Worm (Caenorhabditis elegans): ENCODE data around the gene K08B5.1.
A peak's percentile ranks its signal among the peaks of the same experiment; 100 is the strongest.
"Not testable (repeated sequence)": the region's sequence is repeated elsewhere in the genome, so short reads cannot be mapped to it uniquely, and the experiment has no call there.

Gene K08B5.1

ce11 chrX:16558117-16558516 is at the start of gene K08B5.1:
Gene K08B5.1 (plus strand): TSS chrX:16558434.
- no peak for TF ChIP-seq ztf-29 (GFP tag; IDR thresholded peaks at IDR 0.05)
- no peak for TF ChIP-seq klf-2 (GFP tag; conservative IDR thresholded peaks at IDR 0.05)
- TF ChIP-seq ztf-23 (GFP tag; IDR thresholded peaks at IDR 0.05): no peak
- no peak for TF ChIP-seq T22C8.4 (GFP tag; IDR thresholded peaks at IDR 0.05)
- TF ChIP-seq med-1 (GFP tag; optimal IDR thresholded peaks at IDR 0.05; ENCODE audit: insufficient read depth): no peak
- TF ChIP-seq cog-1 (tag; optimal IDR thresholded peaks at IDR 0.05): no peak
- TF ChIP-seq flt-1 (GFP tag; IDR thresholded peaks at IDR 0.05): no peak
- no peak for TF ChIP-seq ref-1 (GFP tag; conservative IDR thresholded peaks at IDR 0.05)
- TF ChIP-seq tab-1 (GFP tag; IDR thresholded peaks at IDR 0.05): no peak

ce11 chrX:16515265-16515664 is 43.0 kb upstream of the K08B5.1 start, which contains the start of gene T25D1.2:
Gene T25D1.2 (plus strand): TSS chrX:16515565.
- not testable (repeated sequence) for TF ChIP-seq ref-1 (GFP tag; conservative IDR thresholded peaks at IDR 0.05); ztf-29 (GFP tag; IDR thresholded peaks at IDR 0.05); T22C8.4 (GFP tag; IDR thresholded peaks at IDR 0.05)

- no peak for TF ChIP-seq med-1 (GFP tag; optimal IDR thresholded peaks at IDR 0.05; ENCODE audit: insufficient read depth)
- no peak for TF ChIP-seq ztf-23 (GFP tag; IDR thresholded peaks at IDR 0.05)
- TF ChIP-seq ztf-29 (GFP tag; IDR thresholded peaks at IDR 0.05): no peak
- no peak for TF ChIP-seq flt-1 (GFP tag; IDR thresholded peaks at IDR 0.05)
- no peak for TF ChIP-seq tab-1 (GFP tag; IDR thresholded peaks at IDR 0.05)
- TF ChIP-seq ref-1 (GFP tag; conservative IDR thresholded peaks at IDR 0.05): no peak
- no peak for TF ChIP-seq cog-1 (tag; optimal IDR thresholded peaks at IDR 0.05)
- TF ChIP-seq klf-2 (GFP tag; conservative IDR thresholded peaks at IDR 0.05): no peak
- TF ChIP-seq T22C8.4 (GFP tag; IDR thresholded peaks at IDR 0.05): no peak
Measured at ce11 chrX:16518771-16519170, 39.5 kb upstream of the K08B5.1 start.

ce11 chrX:16519517-16519916 is 38.7 kb upstream of the K08B5.1 start, which contains the start of gene T25D1.1:
Gene T25D1.1 (plus strand): TSS chrX:16519817.
- TF ChIP-seq klf-2 (GFP tag; conservative IDR thresholded peaks at IDR 0.05): no peak

ce11 chrX:16521722-16522121 is 36.5 kb upstream of the K08B5.1 start:
- TF ChIP-seq cog-1 (tag; optimal IDR thresholded peaks at IDR 0.05): no peak
- TF ChIP-seq flt-1 (GFP tag; IDR thresholded peaks at IDR 0.05): no peak
- TF ChIP-seq T22C8.4 (GFP tag; IDR thresholded peaks at IDR 0.05): no peak
- TF ChIP-seq med-1 (GFP tag; optimal IDR thresholded peaks at IDR 0.05; ENCODE audit: insufficient read depth): no peak
- no peak for TF ChIP-seq ztf-29 (GFP tag; IDR thresholded peaks at IDR 0.05)
- no peak for TF ChIP-seq tab-1 (GFP tag; IDR thresholded peaks at IDR 0.05)
- no peak for TF ChIP-seq klf-2 (GFP tag; conservative IDR thresholded peaks at IDR 0.05)
- TF ChIP-seq ztf-23 (GFP tag; IDR thresholded peaks at IDR 0.05): no peak
- no peak for TF ChIP-seq ref-1 (GFP tag; conservative IDR thresholded peaks at IDR 0.05)

- no peak for TF ChIP-seq cog-1 (tag; optimal IDR thresholded peaks at IDR 0.05)
- no peak for TF ChIP-seq tab-1 (GFP tag; IDR thresholded peaks at IDR 0.05)
- no peak for TF ChIP-seq ztf-29 (GFP tag; IDR thresholded peaks at IDR 0.05)
- no peak for TF ChIP-seq klf-2 (GFP tag; conservative IDR thresholded peaks at IDR 0.05)
- no peak for TF ChIP-seq ref-1 (GFP tag; conservative IDR thresholded peaks at IDR 0.05)
- no peak for TF ChIP-seq med-1 (GFP tag; optimal IDR thresholded peaks at IDR 0.05; ENCODE audit: insufficient read depth)
- no peak for TF ChIP-seq flt-1 (GFP tag; IDR thresholded peaks at IDR 0.05)
- TF ChIP-seq ztf-23 (GFP tag; IDR thresholded peaks at IDR 0.05): no peak
- TF ChIP-seq T22C8.4 (GFP tag; IDR thresholded peaks at IDR 0.05): no peak
Measured at ce11 chrX:16524310-16524709, 33.9 kb upstream of the K08B5.1 start.

- TF ChIP-seq tab-1 (GFP tag; IDR thresholded peaks at IDR 0.05) (no peak), cog-1 (tag; optimal IDR thresholded peaks at IDR 0.05) (peak; percentile 1)
Measured at ce11 chrX:16525632-16526031, 32.6 kb upstream of the K08B5.1 start.

- no peak for TF ChIP-seq ztf-29 (GFP tag; IDR thresholded peaks at IDR 0.05)
- no peak for TF ChIP-seq cog-1 (tag; optimal IDR thresholded peaks at IDR 0.05)
- no peak for TF ChIP-seq ztf-23 (GFP tag; IDR thresholded peaks at IDR 0.05)
- no peak for TF ChIP-seq med-1 (GFP tag; optimal IDR thresholded peaks at IDR 0.05; ENCODE audit: insufficient read depth)
- TF ChIP-seq klf-2 (GFP tag; conservative IDR thresholded peaks at IDR 0.05): no peak
- TF ChIP-seq tab-1 (GFP tag; IDR thresholded peaks at IDR 0.05): no peak
- no peak for TF ChIP-seq ref-1 (GFP tag; conservative IDR thresholded peaks at IDR 0.05)
- TF ChIP-seq T22C8.4 (GFP tag; IDR thresholded peaks at IDR 0.05): no peak
- no peak for TF ChIP-seq flt-1 (GFP tag; IDR thresholded peaks at IDR 0.05)
Measured at ce11 chrX:16527815-16528214, 30.4 kb upstream of the K08B5.1 start.

- no peak for TF ChIP-seq tab-1 (GFP tag; IDR thresholded peaks at IDR 0.05)
- no peak for TF ChIP-seq ref-1 (GFP tag; conservative IDR thresholded peaks at IDR 0.05)
- no peak for TF ChIP-seq klf-2 (GFP tag; conservative IDR thresholded peaks at IDR 0.05)
- no peak for TF ChIP-seq ztf-29 (GFP tag; IDR thresholded peaks at IDR 0.05)
- TF ChIP-seq ztf-23 (GFP tag; IDR thresholded peaks at IDR 0.05): no peak
- TF ChIP-seq flt-1 (GFP tag; IDR thresholded peaks at IDR 0.05): no peak
- TF ChIP-seq T22C8.4 (GFP tag; IDR thresholded peaks at IDR 0.05): no peak
- no peak for TF ChIP-seq cog-1 (tag; optimal IDR thresholded peaks at IDR 0.05)
- no peak for TF ChIP-seq med-1 (GFP tag; optimal IDR thresholded peaks at IDR 0.05; ENCODE audit: insufficient read depth)
Measured at ce11 chrX:16529937-16530336, 28.3 kb upstream of the K08B5.1 start.

ce11 chrX:16530455-16530854 is 27.8 kb upstream of the K08B5.1 start:
- no peak for TF ChIP-seq klf-2 (GFP tag; conservative IDR thresholded peaks at IDR 0.05)
- TF ChIP-seq ztf-23 (GFP tag; IDR thresholded peaks at IDR 0.05): no peak
- TF ChIP-seq cog-1 (tag; optimal IDR thresholded peaks at IDR 0.05): no peak
- no peak for TF ChIP-seq flt-1 (GFP tag; IDR thresholded peaks at IDR 0.05)
- no peak for TF ChIP-seq ref-1 (GFP tag; conservative IDR thresholded peaks at IDR 0.05)
- no peak for TF ChIP-seq tab-1 (GFP tag; IDR thresholded peaks at IDR 0.05)
- no peak for TF ChIP-seq ztf-29 (GFP tag; IDR thresholded peaks at IDR 0.05)
- TF ChIP-seq T22C8.4 (GFP tag; IDR thresholded peaks at IDR 0.05): no peak
- no peak for TF ChIP-seq med-1 (GFP tag; optimal IDR thresholded peaks at IDR 0.05; ENCODE audit: insufficient read depth)

Data from whole organism, midembryonic.